Fruit fly (Drosophila melanogaster) whole organism, prepupa: ENCODE data around the gene Alg13.

Source experiments
- Blimp-1 ChIP-seq: fragments of 200-800 bp; sonication (Bioruptor generic); optimal IDR thresholded peaks from 3 replicates; lab custom pipeline; 2017; ENCODE audit warnings: missing biosample characterization, missing genetic modification characterization, mild to moderate bottlenecking, moderate library complexity, missing genetic modification reagents
- CG10631 ChIP-seq: fragments of 200-800 bp; sonication (Bioruptor generic); optimal IDR thresholded peaks from 2 replicates; lab custom pipeline; 2016; ENCODE audit warnings: missing biosample characterization, missing genetic modification characterization
- CG10669 ChIP-seq: fragments of 200-800 bp; sonication (Bioruptor generic); optimal IDR thresholded peaks from 3 replicates; lab custom pipeline; 2018; ENCODE audit warnings: missing biosample characterization, mild to moderate bottlenecking, missing genetic modification characterization, moderate library complexity
- CG11294 ChIP-seq: fragments of 200-800 bp; sonication (Bioruptor generic); IDR thresholded peaks from 2 replicates; pipeline ENCODE4 v1.3.6; 2022; ENCODE audit warnings: missing biosample characterization, missing genetic modification characterization
- CG11762 ChIP-seq: fragments of 200-800 bp; sonication (Bioruptor generic); optimal IDR thresholded peaks from 3 replicates; lab custom pipeline; 2016; ENCODE audit warnings: missing biosample characterization, missing genetic modification characterization; ENCODE audit not compliant: insufficient read depth
- CG11902 ChIP-seq: fragments of 200-800 bp; sonication (Bioruptor generic); optimal IDR thresholded peaks from 3 replicates; lab custom pipeline; 2016; ENCODE audit warnings: missing biosample characterization, missing genetic modification characterization
- CG1621 ChIP-seq: fragments of 200-800 bp; sonication (Bioruptor generic); optimal IDR thresholded peaks from 3 replicates; lab custom pipeline; 2018; ENCODE audit warnings: missing biosample characterization, mild to moderate bottlenecking, missing genetic modification characterization
- CG16779 ChIP-seq: fragments of 200-800 bp; sonication (Bioruptor generic); optimal IDR thresholded peaks from 3 replicates; lab custom pipeline; 2017; ENCODE audit warnings: missing biosample characterization, mild to moderate bottlenecking, missing genetic modification characterization
- CG31627 ChIP-seq: fragments of 200-800 bp; sonication (Bioruptor generic); optimal IDR thresholded peaks from 3 replicates; lab custom pipeline; 2016; ENCODE audit warnings: missing biosample characterization, missing genetic modification characterization
- CG32006 ChIP-seq: fragments of 200-800 bp; sonication (Bioruptor generic); optimal IDR thresholded peaks from 3 replicates; lab custom pipeline; 2017; ENCODE audit warnings: missing biosample characterization, mild to moderate bottlenecking, missing genetic modification characterization
- CG34406 ChIP-seq: fragments of 200-800 bp; sonication (Bioruptor generic); optimal IDR thresholded peaks from 3 replicates; lab custom pipeline; 2016; ENCODE audit warnings: missing biosample characterization, missing genetic modification characterization
- CG4318 ChIP-seq: fragments of 200-800 bp; sonication (Bioruptor generic); optimal IDR thresholded peaks from 3 replicates; lab custom pipeline; 2017; ENCODE audit warnings: missing biosample characterization, mild to moderate bottlenecking, missing genetic modification characterization
- CG6276 ChIP-seq: fragments of 200-800 bp; sonication (Bioruptor generic); optimal IDR thresholded peaks from 2 replicates; lab custom pipeline; 2017; ENCODE audit warnings: missing biosample characterization, mild to moderate bottlenecking, missing genetic modification characterization
- CG6792 ChIP-seq: fragments of 200-800 bp; sonication (Bioruptor generic); optimal IDR thresholded peaks from 3 replicates; lab custom pipeline; 2016; ENCODE audit warnings: missing biosample characterization, missing genetic modification characterization
- CG6854 ChIP-seq: fragments of 200-800 bp; sonication (Bioruptor generic); optimal IDR thresholded peaks from 2 replicates; lab custom pipeline; 2017; ENCODE audit warnings: missing biosample characterization, mild to moderate bottlenecking, missing genetic modification characterization
- CG7368 ChIP-seq: fragments of 200-800 bp; sonication (Bioruptor generic); optimal IDR thresholded peaks from 3 replicates; lab custom pipeline; 2016; ENCODE audit warnings: missing biosample characterization, missing genetic modification characterization
- CG8119 ChIP-seq: fragments of 200-800 bp; sonication (Bioruptor generic); IDR thresholded peaks from 3 replicates; pipeline ENCODE4 v1.3.6; 2022; ENCODE audit warnings: missing biosample characterization, missing genetic modification characterization
- CG8319 ChIP-seq: fragments of 200-800 bp; sonication (Bioruptor generic); optimal IDR thresholded peaks from 3 replicates; lab custom pipeline; 2016; ENCODE audit warnings: missing biosample characterization, missing genetic modification characterization
- CG8632 ChIP-seq: fragments of 200-800 bp; sonication (Bioruptor generic); optimal IDR thresholded peaks from 3 replicates; lab custom pipeline; 2016; ENCODE audit warnings: missing biosample characterization, missing genetic modification characterization
- CG9139 ChIP-seq: fragments of 200-800 bp; sonication (Bioruptor generic); optimal IDR thresholded peaks from 3 replicates; lab custom pipeline; 2017; ENCODE audit warnings: missing biosample characterization, mild to moderate bottlenecking, missing genetic modification characterization
- Eip75B ChIP-seq: fragments of 200-800 bp; sonication (Bioruptor generic); optimal IDR thresholded peaks from 3 replicates; lab custom pipeline; 2016; ENCODE audit warnings: missing biosample characterization, missing genetic modification characterization
- Eip78C ChIP-seq: fragments of 200-800 bp; sonication (Bioruptor generic); peaks from one replicate; lab custom pipeline; 2016; ENCODE audit warnings: missing biosample characterization, missing genetic modification characterization
- Eip93F ChIP-seq: fragments of 200-800 bp; sonication (Bioruptor generic); optimal IDR thresholded peaks from 2 replicates; lab custom pipeline; 2016; ENCODE audit warnings: missing biosample characterization, mild to moderate bottlenecking, missing genetic modification characterization
- Ets21C ChIP-seq: fragments of 200-800 bp; sonication (Bioruptor generic); optimal IDR thresholded peaks from 3 replicates; lab custom pipeline; 2016; ENCODE audit warnings: missing biosample characterization, missing genetic modification characterization
- Ets96B ChIP-seq: fragments of 200-800 bp; optimal IDR thresholded peaks from 2 replicates; lab custom pipeline; 2019; ENCODE audit warnings: missing biosample characterization, mild to moderate bottlenecking, missing genetic modification characterization, moderate library complexity
- Gug ChIP-seq: fragments of 200-800 bp; sonication (Bioruptor generic); IDR thresholded peaks from 2 replicates; pipeline ENCODE4 v1.3.6; 2022; ENCODE audit warnings: missing biosample characterization, missing genetic modification characterization
- Hr38 ChIP-seq: sonication (Bioruptor generic); optimal IDR thresholded peaks from 2 replicates; lab custom pipeline; 2016; ENCODE audit warnings: missing biosample characterization, missing genetic modification characterization
- Hr39 ChIP-seq: fragments of 200-800 bp; sonication (Bioruptor generic); optimal IDR thresholded peaks from 2 replicates; lab custom pipeline; 2016; ENCODE audit warnings: missing biosample characterization, missing genetic modification characterization
- Lpt ChIP-seq: fragments of 200-800 bp; sonication (Bioruptor generic); optimal IDR thresholded peaks from 3 replicates; lab custom pipeline; 2016; ENCODE audit warnings: missing biosample characterization, missing genetic modification characterization
- Met ChIP-seq: fragments of 200-800 bp; sonication (Bioruptor generic); optimal IDR thresholded peaks from 3 replicates; lab custom pipeline; 2016; ENCODE audit warnings: missing biosample characterization, missing genetic modification characterization
- OdsH ChIP-seq: fragments of 200-800 bp; sonication (Bioruptor generic); optimal IDR thresholded peaks from 3 replicates; lab custom pipeline; 2016; ENCODE audit warnings: missing biosample characterization, missing genetic modification characterization
- Smox ChIP-seq: fragments of 200-800 bp; sonication (Bioruptor generic); optimal IDR thresholded peaks from 3 replicates; lab custom pipeline; 2016; ENCODE audit warnings: missing biosample characterization, missing genetic modification characterization
- Sox102F ChIP-seq: fragments of 200-800 bp; sonication (Bioruptor generic); optimal IDR thresholded peaks from 2 replicates; lab custom pipeline; 2016; ENCODE audit warnings: missing biosample characterization, mild to moderate bottlenecking, missing genetic modification characterization
- Sox14 ChIP-seq: fragments of 200-800 bp; sonication (Bioruptor generic); optimal IDR thresholded peaks from 3 replicates; lab custom pipeline; 2016; ENCODE audit warnings: missing biosample characterization, missing genetic modification characterization
- Sox15 ChIP-seq: fragments of 200-800 bp; sonication (Bioruptor generic); optimal IDR thresholded peaks from 3 replicates; lab custom pipeline; 2016; ENCODE audit warnings: missing biosample characterization, missing genetic modification characterization
- achi ChIP-seq: fragments of 200-800 bp; sonication (Bioruptor generic); optimal IDR thresholded peaks from 3 replicates; lab custom pipeline; 2016; ENCODE audit warnings: missing biosample characterization, missing genetic modification characterization
- acj6 ChIP-seq: fragments of 200-800 bp; sonication (Bioruptor generic); optimal IDR thresholded peaks from 3 replicates; lab custom pipeline; 2016; ENCODE audit warnings: missing biosample characterization, missing genetic modification characterization
- dac ChIP-seq: fragments of 200-800 bp; sonication (Bioruptor generic); optimal IDR thresholded peaks from 2 replicates; lab custom pipeline; 2017; ENCODE audit warnings: missing biosample characterization, mild to moderate bottlenecking, missing genetic modification characterization
- dsx ChIP-seq: fragments of 200-800 bp; optimal IDR thresholded peaks from 3 replicates; lab custom pipeline; 2019; ENCODE audit warnings: missing biosample characterization, mild to moderate bottlenecking, missing genetic modification characterization, moderate library complexity; ENCODE audit not compliant: poor library complexity, severe bottlenecking
- eg ChIP-seq: fragments of 200-800 bp; sonication (Bioruptor generic); IDR thresholded peaks from 3 replicates; pipeline ENCODE4 v1.3.6; 2022; ENCODE audit warnings: missing biosample characterization, missing genetic modification characterization
- esn ChIP-seq: fragments of 200-800 bp; sonication (Bioruptor generic); optimal IDR thresholded peaks from 2 replicates; lab custom pipeline; 2016; ENCODE audit warnings: missing biosample characterization, mild to moderate bottlenecking, missing genetic modification characterization, moderate library complexity
- fd59A ChIP-seq: fragments of 200-800 bp; sonication (Bioruptor generic); optimal IDR thresholded peaks from 2 replicates; lab custom pipeline; 2017; ENCODE audit warnings: missing biosample characterization, mild to moderate bottlenecking, missing genetic modification characterization, missing genetic modification reagents
- fd85E ChIP-seq: fragments of 200-800 bp; sonication (Bioruptor generic); optimal IDR thresholded peaks from 3 replicates; lab custom pipeline; 2016; ENCODE audit warnings: missing biosample characterization, missing genetic modification characterization
- lz ChIP-seq: fragments of 200-800 bp; sonication (Bioruptor generic); optimal IDR thresholded peaks from 3 replicates; lab custom pipeline; 2016; ENCODE audit warnings: missing biosample characterization, missing genetic modification characterization
- net ChIP-seq: fragments of 200-800 bp; sonication (Bioruptor generic); optimal IDR thresholded peaks from 3 replicates; lab custom pipeline; 2016; ENCODE audit warnings: missing biosample characterization, missing genetic modification characterization
- pdm3 ChIP-seq: fragments of 200-800 bp; sonication (Bioruptor generic); optimal IDR thresholded peaks from 3 replicates; lab custom pipeline; 2016; ENCODE audit warnings: missing biosample characterization, missing genetic modification characterization
- spab ChIP-seq: fragments of 200-800 bp; sonication (Bioruptor generic); optimal IDR thresholded peaks from 2 replicates; lab custom pipeline; 2017; ENCODE audit warnings: missing biosample characterization, mild to moderate bottlenecking, missing genetic modification characterization, missing genetic modification reagents
- ss ChIP-seq, 2 experiments: fragments of 200-800 bp; sonication (Bioruptor generic); optimal IDR thresholded peaks; 2 replicates in 1 of 2; 3 replicates in 1 of 2; lab custom pipeline; 2017 to 2018; ENCODE audit warnings: mild to moderate bottlenecking in 2 of 2, missing biosample characterization in 2 of 2, missing genetic modification characterization in 2 of 2, moderate library complexity in 1 of 2
- svp ChIP-seq: fragments of 200-800 bp; sonication (Bioruptor generic); peaks from one replicate; lab custom pipeline; 2016; ENCODE audit warnings: missing biosample characterization, missing genetic modification characterization
- topi ChIP-seq: fragments of 200-800 bp; sonication (Bioruptor generic); optimal IDR thresholded peaks from 3 replicates; lab custom pipeline; 2016; ENCODE audit warnings: missing biosample characterization, missing genetic modification characterization

Gene Alg13

DNA sequence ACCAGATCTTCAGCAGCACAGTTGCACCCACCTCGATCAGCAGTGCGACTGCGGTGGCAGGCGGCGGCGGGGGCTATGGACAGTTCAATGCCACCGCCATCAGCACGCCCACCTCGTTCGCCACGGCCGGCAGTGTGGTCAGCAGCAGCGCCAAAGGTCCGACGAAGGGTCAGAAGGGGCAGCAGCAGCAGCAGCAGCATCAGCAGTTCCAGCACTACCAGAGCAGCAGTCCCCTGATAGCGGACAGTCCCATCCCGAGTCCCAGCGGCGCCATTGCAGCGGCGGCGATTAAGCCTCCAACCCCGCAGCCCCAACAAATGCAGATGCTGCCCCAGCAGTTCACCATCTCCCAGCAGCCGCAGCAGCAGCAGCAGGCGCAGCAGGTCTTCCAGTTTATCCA lies 40.4 kb downstream of the Alg13 start:
- TF ChIP-seq eg (GFP tag; lab: Robert Waterston, UW) (no peak), Eip75B (GFP tag; lab: Kevin White, UChicago) (no peak), dsx (GFP tag; lab: Kevin White, UChicago) (no peak)

DNA sequence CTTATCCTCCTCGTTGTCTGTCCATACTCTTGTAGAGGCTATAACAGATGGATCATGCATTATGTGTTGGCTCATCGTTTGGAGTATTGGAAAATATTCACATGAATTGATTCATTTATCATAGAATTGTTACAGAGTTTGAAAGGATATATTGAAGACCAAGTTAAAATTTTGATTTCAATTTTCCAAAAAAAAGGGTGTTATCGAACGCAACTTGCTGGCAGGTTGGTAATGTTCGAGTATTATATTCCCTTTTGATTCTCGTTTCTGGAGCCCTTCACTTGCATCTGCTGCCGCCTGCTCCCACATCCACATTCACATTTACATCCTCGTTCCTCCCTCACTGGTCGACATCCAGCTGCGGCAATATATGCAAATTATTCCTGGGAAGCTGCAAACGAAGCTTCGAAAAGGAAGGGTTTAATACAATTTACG lies 42.3 kb downstream of the Alg13 start:
- no peak for TF ChIP-seq CG4318 (GFP tag; lab: Kevin White, UChicago)
- peak; percentile 91 for TF ChIP-seq Met
- TF ChIP-seq CG7368 (GFP tag; lab: Kevin White, UChicago): peak; percentile 50
- TF ChIP-seq Sox14: peak; percentile 78
- peak; percentile 89 for TF ChIP-seq Sox102F
- TF ChIP-seq CG9139 (GFP tag; lab: Kevin White, UChicago): peak; percentile 66
- peak; percentile 67 for TF ChIP-seq CG34406
- TF ChIP-seq Ets96B: peak; percentile 86
- TF ChIP-seq dac (GFP tag; lab: Kevin White, UChicago): no peak
- TF ChIP-seq ss (GFP tag; optimal IDR thresholded peaks at IDR 0.05; lab: Kevin White, UChicago): peak in 1 of 2 experiments; percentile 88
- TF ChIP-seq Hr38: no peak
- TF ChIP-seq acj6 (GFP tag; lab: Kevin White, UChicago): no peak
- TF ChIP-seq CG8632 (GFP tag; lab: Kevin White, UChicago): peak; percentile 66
- TF ChIP-seq Eip78C (GFP tag; lab: Kevin White, UChicago): peak; percentile 96
- TF ChIP-seq CG8119 (GFP tag; lab: Robert Waterston, UW): no peak; the same call in 2 of the 3 replicates
- TF ChIP-seq esn (GFP tag; lab: Kevin White, UChicago): peak; percentile 92
- peak; percentile 51 for TF ChIP-seq Eip93F (GFP tag; lab: Kevin White, UChicago)
- TF ChIP-seq CG10669: peak; percentile 87
- no peak for TF ChIP-seq fd85E
- TF ChIP-seq CG16779 (tag; lab: Kevin White, UChicago): peak; percentile 53
- TF ChIP-seq Ets21C (GFP tag; lab: Kevin White, UChicago): peak; percentile 85
- TF ChIP-seq lz: peak; percentile 84
- peak; percentile 72 for TF ChIP-seq CG1621
- TF ChIP-seq topi (GFP tag; lab: Kevin White, UChicago): peak; percentile 90
- no peak for TF ChIP-seq CG8319 (GFP tag; lab: Kevin White, UChicago)
- no peak for TF ChIP-seq CG11294 (GFP tag; lab: Robert Waterston, UW)
- peak; percentile 56 for TF ChIP-seq Blimp-1 (GFP tag; lab: Kevin White, UChicago)
- TF ChIP-seq achi (GFP tag; lab: Kevin White, UChicago): peak; percentile 77
- 0 out of 3 replicates have a peak, but pooled peaks have one; percentile 25 for TF ChIP-seq eg (GFP tag; lab: Robert Waterston, UW)
- TF ChIP-seq CG6276 (GFP tag; lab: Kevin White, UChicago): no peak
- TF ChIP-seq CG11762 (GFP tag; lab: Kevin White, UChicago): peak; percentile 44
- peak; percentile 81 for TF ChIP-seq fd59A (GFP tag; lab: Kevin White, UChicago)
- peak; percentile 88 for TF ChIP-seq CG31627 (GFP tag; lab: Kevin White, UChicago)
- TF ChIP-seq net (GFP tag; lab: Kevin White, UChicago): peak; percentile 68
- peak; percentile 83 for TF ChIP-seq spab (GFP tag; lab: Kevin White, UChicago)
- TF ChIP-seq Hr39 (GFP tag; lab: Kevin White, UChicago): peak; percentile 91
- peak; percentile 37; the same call in 1 of the 2 replicates for TF ChIP-seq Gug (GFP tag; lab: Robert Waterston, UW)
- TF ChIP-seq OdsH (GFP tag; lab: Kevin White, UChicago): no peak
- TF ChIP-seq CG32006 (GFP tag; lab: Kevin White, UChicago): no peak
- TF ChIP-seq CG10631 (GFP tag; lab: Kevin White, UChicago): peak; percentile 82
- TF ChIP-seq svp (GFP tag; lab: Kevin White, UChicago): peak; percentile 96
- TF ChIP-seq pdm3 (GFP tag; lab: Kevin White, UChicago): no peak
- TF ChIP-seq Sox15: peak; percentile 61
- TF ChIP-seq CG6792 (GFP tag; lab: Kevin White, UChicago): peak; percentile 82
- no peak for TF ChIP-seq Smox (GFP tag; lab: Kevin White, UChicago)
- peak; percentile 22 for TF ChIP-seq CG6854 (GFP tag; lab: Kevin White, UChicago)
- TF ChIP-seq Lpt: no peak
- peak; percentile 83 for TF ChIP-seq dsx (GFP tag; lab: Kevin White, UChicago)
- TF ChIP-seq CG11902 (GFP tag; lab: Kevin White, UChicago): peak; percentile 59
